Fruit fly (Drosophila melanogaster) whole organism, wandering third instar larva: ENCODE measurements around the gene Sbat.

Experiments used
- Abd-B ChIP-seq: fragments of >200 bp; optimal IDR thresholded peaks from 2 replicates; lab custom pipeline; 2017; ENCODE audit warnings: missing biosample characterization, missing genetic modification characterization
- CG32264 ChIP-seq: fragments of 200-800 bp; sonication (Bioruptor generic); optimal IDR thresholded peaks from 2 replicates; lab custom pipeline; 2016; ENCODE audit warnings: missing biosample characterization, missing genetic modification characterization
- CG9705 ChIP-seq: fragments of 200-800 bp; sonication (Bioruptor generic); optimal IDR thresholded peaks from 2 replicates; lab custom pipeline; 2018; ENCODE audit warnings: missing biosample characterization, mild to moderate bottlenecking, missing genetic modification characterization
- CrebA ChIP-seq: fragments of 200-800 bp; sonication (Bioruptor generic); optimal IDR thresholded peaks from 2 replicates; lab custom pipeline; 2016; ENCODE audit warnings: missing biosample characterization, mild to moderate bottlenecking, missing genetic modification characterization, borderline replicate concordance
- Dfd ChIP-seq: fragments of >200 bp; optimal IDR thresholded peaks from 2 replicates; lab custom pipeline; 2017; ENCODE audit warnings: missing biosample characterization, missing genetic modification characterization
- Dif ChIP-seq: fragments of 200-275, 200-300 bp; sonication (Bioruptor generic); optimal IDR thresholded peaks from 2 replicates; lab custom pipeline; 2018; ENCODE audit warnings: missing biosample characterization, missing genetic modification characterization; ENCODE audit not compliant: partially characterized antibody
- GATAd ChIP-seq: sonication (Bioruptor generic); optimal IDR thresholded peaks from 2 replicates; lab custom pipeline; 2016; ENCODE audit warnings: missing biosample characterization, missing genetic modification characterization
- HLH106 ChIP-seq: fragments of 200-800 bp; optimal IDR thresholded peaks from 3 replicates; lab custom pipeline; 2019; ENCODE audit warnings: missing biosample characterization, mild to moderate bottlenecking, missing genetic modification characterization, moderate library complexity
- Hnf4 ChIP-seq: fragments of 200-800 bp; sonication (Bioruptor generic); optimal IDR thresholded peaks from 2 replicates; lab custom pipeline; 2016; ENCODE audit warnings: missing biosample characterization, mild to moderate bottlenecking, missing genetic modification characterization
- Hr78 ChIP-seq: fragments of >200 bp; optimal IDR thresholded peaks from 2 replicates; lab custom pipeline; 2017; ENCODE audit warnings: missing biosample characterization, missing genetic modification characterization
- Hr83 ChIP-seq: fragments of 200-300 bp; sonication (Bioruptor generic); optimal IDR thresholded peaks from 2 replicates; lab custom pipeline; 2016; ENCODE audit warnings: missing biosample characterization, mild to moderate bottlenecking, missing genetic modification characterization, moderate library complexity; ENCODE audit not compliant: poor library complexity, severe bottlenecking
- Jra ChIP-seq: sonication (Bioruptor generic); optimal IDR thresholded peaks from 2 replicates; lab custom pipeline; 2016; ENCODE audit warnings: missing biosample characterization, missing genetic modification characterization
- Mio ChIP-seq: sonication (Bioruptor generic); optimal IDR thresholded peaks from 2 replicates; lab custom pipeline; 2016; ENCODE audit warnings: missing biosample characterization, missing genetic modification characterization
- Myc ChIP-seq: fragments of >200 bp; optimal IDR thresholded peaks from 2 replicates; lab custom pipeline; 2017
- N ChIP-seq: fragments of >200 bp; optimal IDR thresholded peaks from 2 replicates; lab custom pipeline; 2018; ENCODE audit warnings: missing biosample characterization, missing external identifiers, missing genetic modification characterization
- OdsH ChIP-seq: fragments of 200-800 bp; sonication (Bioruptor generic); optimal IDR thresholded peaks from 2 replicates; lab custom pipeline; 2016; ENCODE audit warnings: missing biosample characterization, mild to moderate bottlenecking, missing genetic modification characterization
- Rel ChIP-seq, 2 experiments: fragments of 200-800 bp; sonication (Bioruptor generic) in 1 of 2; optimal IDR thresholded peaks; 2 replicates in 1 of 2; 3 replicates in 1 of 2; lab custom pipeline; 2016 to 2019; ENCODE audit warnings: mild to moderate bottlenecking in 2 of 2, missing biosample characterization in 2 of 2, missing genetic modification characterization in 2 of 2, moderate library complexity in 1 of 2
- Sp1 ChIP-seq: fragments of 200-800 bp; sonication (Bioruptor generic); optimal IDR thresholded peaks from 3 replicates; lab custom pipeline; 2019; ENCODE audit warnings: missing biosample characterization, mild to moderate bottlenecking, missing genetic modification characterization, moderate library complexity
- Vsx2 ChIP-seq: fragments of 200-300, 225-300 bp; sonication (Bioruptor generic); optimal IDR thresholded peaks from 2 replicates; lab custom pipeline; 2018; ENCODE audit warnings: missing biosample characterization, missing genetic modification characterization; ENCODE audit not compliant: partially characterized antibody
- br ChIP-seq: fragments of 200-800 bp; sonication (Bioruptor generic); optimal IDR thresholded peaks from 2 replicates; lab custom pipeline; 2016; ENCODE audit warnings: missing biosample characterization, missing genetic modification characterization
- brk ChIP-seq: fragments of 200-800 bp; sonication (Bioruptor generic); optimal IDR thresholded peaks from 2 replicates; lab custom pipeline; 2016; ENCODE audit warnings: missing biosample characterization, mild to moderate bottlenecking, missing genetic modification characterization
- dl ChIP-seq, 2 experiments: fragments of 175-275, 200-275 bp in 1 of 2; fragments of 200-275 bp in 1 of 2; sonication (Bioruptor generic); optimal IDR thresholded peaks; lab custom pipeline; 2018; ENCODE audit warnings: mild to moderate bottlenecking in 2 of 2, missing biosample characterization in 2 of 2, missing genetic modification characterization in 2 of 2, moderate library complexity in 2 of 2; ENCODE audit not compliant: partially characterized antibody in 2 of 2, insufficient read depth in 1 of 2
- dmrt93B ChIP-seq: fragments of 200-800 bp; sonication (Bioruptor generic); optimal IDR thresholded peaks from 2 replicates; lab custom pipeline; 2018; ENCODE audit warnings: missing biosample characterization, mild to moderate bottlenecking, missing genetic modification characterization
- dsf ChIP-seq: sonication (Bioruptor generic); optimal IDR thresholded peaks from 2 replicates; lab custom pipeline; 2016; ENCODE audit warnings: missing biosample characterization, missing genetic modification characterization, borderline replicate concordance
- ey ChIP-seq: fragments of 200-800 bp; sonication (Bioruptor generic); optimal IDR thresholded peaks from 2 replicates; lab custom pipeline; 2016; ENCODE audit warnings: missing biosample characterization, missing genetic modification characterization
- foxo ChIP-seq, 2 experiments: fragments of 200-800 bp; sonication (Bioruptor generic); optimal IDR thresholded peaks; 2 replicates in 1 of 2; 3 replicates in 1 of 2; lab custom pipeline; 2016 to 2017; ENCODE audit warnings: missing biosample characterization in 2 of 2, missing genetic modification characterization in 2 of 2
- fru ChIP-seq: fragments of 200-800 bp; sonication (Bioruptor generic); optimal IDR thresholded peaks from 3 replicates; lab custom pipeline; 2016; ENCODE audit warnings: missing biosample characterization, mild to moderate bottlenecking, missing genetic modification characterization
- h ChIP-seq: fragments of 200-800 bp; sonication (Bioruptor generic); optimal IDR thresholded peaks from 3 replicates; lab custom pipeline; 2016; ENCODE audit warnings: missing biosample characterization, mild to moderate bottlenecking, missing genetic modification characterization
- jim ChIP-seq: fragments of 175-275, 200-325 bp; sonication (Bioruptor generic); optimal IDR thresholded peaks from 2 replicates; lab custom pipeline; 2016; ENCODE audit warnings: missing biosample characterization, mild to moderate bottlenecking, missing genetic modification characterization
- lola ChIP-seq: fragments of >200 bp; optimal IDR thresholded peaks from 2 replicates; lab custom pipeline; 2017; ENCODE audit warnings: missing biosample characterization, missing genetic modification characterization
- pan ChIP-seq: fragments of >200 bp; optimal IDR thresholded peaks from 2 replicates; lab custom pipeline; 2017
- psq ChIP-seq: fragments of 200-800 bp; sonication (Bioruptor generic); optimal IDR thresholded peaks from 3 replicates; lab custom pipeline; 2017; ENCODE audit warnings: missing biosample characterization, mild to moderate bottlenecking, missing genetic modification characterization, moderate library complexity
- rgr ChIP-seq: fragments of 200-800 bp; sonication (Bioruptor generic); optimal IDR thresholded peaks from 3 replicates; lab custom pipeline; 2016; ENCODE audit warnings: missing biosample characterization, mild to moderate bottlenecking, missing genetic modification characterization
- sage ChIP-seq: fragments of 200-800 bp; sonication (Bioruptor generic); optimal IDR thresholded peaks from 2 replicates; lab custom pipeline; 2016; ENCODE audit warnings: missing biosample characterization, mild to moderate bottlenecking, missing genetic modification characterization
- sv ChIP-seq: fragments of 200-800 bp; sonication (Bioruptor generic); optimal IDR thresholded peaks from 3 replicates; lab custom pipeline; 2016; ENCODE audit warnings: missing biosample characterization, missing genetic modification characterization
- tai ChIP-seq: sonication (Bioruptor generic); optimal IDR thresholded peaks from 2 replicates; lab custom pipeline; 2016; ENCODE audit warnings: missing biosample characterization, missing genetic modification characterization
- usp ChIP-seq: fragments of >200 bp; optimal IDR thresholded peaks from 2 replicates; lab custom pipeline; 2017; ENCODE audit warnings: missing biosample characterization, missing genetic modification characterization
- woc ChIP-seq: sonication (Bioruptor generic); optimal IDR thresholded peaks from 2 replicates; lab custom pipeline; 2016; ENCODE audit warnings: missing biosample characterization, mild to moderate bottlenecking, missing genetic modification characterization

Gene Sbat

DNA sequence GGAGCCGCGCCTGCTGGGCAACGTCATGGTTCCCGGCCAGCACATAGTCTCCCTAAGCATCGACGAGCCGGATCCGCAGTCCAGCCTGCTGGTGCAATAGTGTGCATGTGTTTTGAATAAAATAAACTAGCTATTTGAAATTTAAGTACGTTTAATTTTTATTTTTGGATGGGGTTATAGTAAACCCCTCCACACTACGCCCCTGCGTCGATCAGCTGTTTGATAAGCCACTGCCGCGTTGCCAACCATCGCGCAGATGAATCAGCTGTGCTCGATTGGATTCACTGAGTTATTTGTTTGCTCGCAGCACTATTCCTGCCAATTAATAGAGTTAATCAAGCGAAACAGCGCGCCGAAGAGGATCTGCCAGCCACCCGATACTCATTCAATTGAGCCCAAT lies 715 bp downstream of the Sbat start, which contains the start of gene RabGGTb:
RabGGTb (plus strand) TSS at position 254 of the 400 bp plus-strand sequence.
- no peak for TF ChIP-seq sage (GFP tag; lab: Kevin White, UChicago)
- TF ChIP-seq Hr83 (GFP tag; lab: Kevin White, UChicago) = no peak
- no peak for TF ChIP-seq tai (GFP tag; lab: Kevin White, UChicago)
- no peak for TF ChIP-seq lola (GFP tag; lab: Kevin White, UChicago)
- TF ChIP-seq Abd-B (GFP tag; lab: Kevin White, UChicago) = no peak
- no peak for TF ChIP-seq Rel (GFP tag; optimal IDR thresholded peaks at IDR 0.05; lab: Kevin White, UChicago)
- TF ChIP-seq Rel (tag; optimal IDR thresholded peaks at IDR 0.05; lab: Kevin White, UChicago) = peak; percentile 32
- TF ChIP-seq Jra (GFP tag; lab: Kevin White, UChicago) = no peak
- no peak for TF ChIP-seq CrebA (GFP tag; lab: Kevin White, UChicago)
- TF ChIP-seq CG9705 (GFP tag; lab: Kevin White, UChicago) = peak; percentile 6
- TF ChIP-seq fru (GFP tag; lab: Kevin White, UChicago) = peak; percentile 53
- TF ChIP-seq foxo (GFP tag; optimal IDR thresholded peaks at IDR 0.05; lab: Kevin White, UChicago) = peak in 1 of 2 experiments; percentile 81
- peak; percentile 46 for TF ChIP-seq h (GFP tag; lab: Kevin White, UChicago)
- no peak for TF ChIP-seq Vsx2
- no peak for TF ChIP-seq jim (GFP tag; lab: Kevin White, UChicago)
- TF ChIP-seq Mio (GFP tag; lab: Kevin White, UChicago) = no peak
- TF ChIP-seq CG32264 (GFP tag; lab: Kevin White, UChicago) = no peak
- peak; percentile 64 for TF ChIP-seq sv
- no peak for TF ChIP-seq N (GFP tag; lab: Kevin White, UChicago)
- no peak for TF ChIP-seq pan
- TF ChIP-seq brk (GFP tag; lab: Kevin White, UChicago) = no peak
- TF ChIP-seq dmrt93B (GFP tag; lab: Kevin White, UChicago) = no peak
- TF ChIP-seq br (GFP tag; lab: Kevin White, UChicago) = peak; percentile 51
- peak; percentile 58 for TF ChIP-seq HLH106 (tag; lab: Kevin White, UChicago)
- peak; percentile 43 for TF ChIP-seq OdsH (GFP tag; lab: Kevin White, UChicago)
- no peak for TF ChIP-seq dl (GFP tag; optimal IDR thresholded peaks at IDR 0.05; lab: Kevin White, UChicago; ENCODE audit: insufficient read depth in 1 of 2, partially characterized antibody in 2 of 2)
- TF ChIP-seq Myc = peak; percentile 66
- no peak for TF ChIP-seq Hr78 (GFP tag; lab: Kevin White, UChicago)
- no peak for TF ChIP-seq psq (GFP tag; lab: Kevin White, UChicago)
- peak; percentile 53 for TF ChIP-seq rgr (GFP tag; lab: Kevin White, UChicago)
- peak; percentile 20 for TF ChIP-seq woc (GFP tag; lab: Kevin White, UChicago)
- TF ChIP-seq ey (GFP tag; lab: Kevin White, UChicago) = peak; percentile 71
- no peak for TF ChIP-seq GATAd (GFP tag; lab: Kevin White, UChicago)
- no peak for TF ChIP-seq Dfd
- TF ChIP-seq Dif = no peak
- no peak for TF ChIP-seq usp (GFP tag; lab: Kevin White, UChicago)
- no peak for TF ChIP-seq dsf (GFP tag; lab: Kevin White, UChicago)
- TF ChIP-seq Sp1 = peak; percentile 62
- peak; percentile 20 for TF ChIP-seq Hnf4 (GFP tag; lab: Kevin White, UChicago)
- TF ChIP-seq, all 38 proteins: peak for 15

DNA sequence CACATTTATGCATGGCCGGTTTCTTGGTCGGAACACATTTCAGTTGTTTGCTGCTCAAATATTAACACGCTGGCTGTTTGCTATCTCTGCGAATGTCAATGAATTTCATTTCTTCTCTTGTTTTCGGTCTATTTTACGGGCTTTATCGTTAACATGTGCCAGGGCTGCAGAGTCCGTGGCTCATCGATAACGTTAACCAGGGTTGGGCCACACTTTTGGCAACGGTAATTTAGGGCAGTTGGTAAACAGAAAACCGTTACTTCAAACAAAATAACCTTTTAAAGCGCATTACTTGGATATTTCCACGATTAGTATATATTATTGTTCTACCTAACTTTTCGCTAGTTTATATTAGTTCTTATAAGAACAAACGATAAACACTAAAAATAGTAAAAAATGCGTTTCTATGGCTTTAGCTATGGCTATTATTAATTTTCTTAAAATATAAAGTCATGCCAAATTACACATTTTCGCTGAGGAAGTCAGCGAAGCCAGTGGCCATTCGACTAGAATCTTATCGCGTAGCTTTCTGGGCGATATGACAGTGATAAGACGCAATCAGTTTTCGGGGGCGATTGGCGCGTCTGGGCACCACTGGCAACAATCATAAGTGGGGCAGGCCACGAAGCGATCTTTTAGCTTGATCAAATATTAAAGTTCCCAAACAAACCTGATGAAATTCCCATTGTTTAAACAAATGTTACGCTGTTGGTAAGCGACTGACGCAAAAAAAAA lies 5.0 kb downstream of the Sbat start:
- TF ChIP-seq h (GFP tag; lab: Kevin White, UChicago) (peak; percentile 80), Sp1 (peak; percentile 57), N (GFP tag; lab: Kevin White, UChicago) (no peak), jim (GFP tag; lab: Kevin White, UChicago) (peak; percentile 66), Hnf4 (GFP tag; lab: Kevin White, UChicago) (peak; percentile 52), fru (GFP tag; lab: Kevin White, UChicago) (peak; percentile 70), ey (GFP tag; lab: Kevin White, UChicago) (peak; percentile 54), Jra (GFP tag; lab: Kevin White, UChicago) (peak; percentile 44), pan (no peak), Hr83 (GFP tag; lab: Kevin White, UChicago) (peak; percentile 87), CG32264 (GFP tag; lab: Kevin White, UChicago) (no peak), usp (GFP tag; lab: Kevin White, UChicago) (no peak), rgr (GFP tag; lab: Kevin White, UChicago) (peak; percentile 64), psq (GFP tag; lab: Kevin White, UChicago) (peak; percentile 47), foxo (GFP tag; optimal IDR thresholded peaks at IDR 0.05; lab: Kevin White, UChicago) (peak in 1 of 2 experiments; percentile 79), br (GFP tag; lab: Kevin White, UChicago) (peak; percentile 83), OdsH (GFP tag; lab: Kevin White, UChicago) (peak; percentile 65), Mio (GFP tag; lab: Kevin White, UChicago) (no peak), dmrt93B (GFP tag; lab: Kevin White, UChicago) (no peak), HLH106 (tag; lab: Kevin White, UChicago) (peak; percentile 37)
